Worm (Caenorhabditis elegans) whole organism, L4 larva: Measurements from ENCODE around the gene lin-29.

Experiments used
- ama-1 ChIP-seq: fragments of 150-350 bp; optimal IDR thresholded peaks from 2 replicates; lab custom pipeline; 2014; ENCODE audit warnings: inconsistent platforms, mixed read lengths
- dpl-1 ChIP-seq: fragments of 150-350 bp; optimal IDR thresholded peaks from 2 replicates; lab custom pipeline; 2014; ENCODE audit warnings: missing biosample characterization, missing genetic modification reagents, missing genetic modification characterization
- hlh-30 ChIP-seq: sonication (generic microtip); optimal IDR thresholded peaks from 2 replicates; lab custom pipeline; 2017; ENCODE audit warnings: antibody characterized with exemption, mild to moderate bottlenecking, missing genetic modification characterization, missing compliant biosample characterization; ENCODE audit not compliant: insufficient read depth
- lin-39 ChIP-seq: fragments of 150-350 bp; optimal IDR thresholded peaks from 2 replicates; lab custom pipeline; 2014; ENCODE audit warnings: missing biosample characterization, missing genetic modification reagents, missing genetic modification characterization
- nhr-11 ChIP-seq: fragments of 150-350 bp; optimal IDR thresholded peaks from 2 replicates; lab custom pipeline; 2014; ENCODE audit warnings: missing biosample characterization, missing genetic modification characterization
- nhr-237 ChIP-seq: sonication (generic microtip); optimal IDR thresholded peaks from 2 replicates; lab custom pipeline; 2017; ENCODE audit warnings: missing biosample characterization, missing genetic modification characterization
- nhr-25 ChIP-seq: sonication (generic microtip); optimal IDR thresholded peaks from 2 replicates; lab custom pipeline; 2017; ENCODE audit warnings: missing genetic modification characterization, mild to moderate bottlenecking, missing compliant biosample characterization, antibody characterized with exemption, moderate library complexity, borderline replicate concordance; ENCODE audit not compliant: insufficient read depth
- nhr-77 ChIP-seq: fragments of 150-350 bp; optimal IDR thresholded peaks from 2 replicates; lab custom pipeline; 2014; ENCODE audit warnings: missing biosample characterization, missing genetic modification characterization
- tag-97 ChIP-seq: fragments of 200-800 bp; sonication (Bioruptor generic); IDR thresholded peaks from 2 replicates; pipeline ENCODE4 v1.3.6; 2022; ENCODE audit warnings: missing genetic modification characterization, missing compliant biosample characterization
- ztf-11 ChIP-seq: fragments of 150-350 bp; optimal IDR thresholded peaks from 2 replicates; lab custom pipeline; 2014; ENCODE audit warnings: missing biosample characterization, missing genetic modification characterization

DNA sequence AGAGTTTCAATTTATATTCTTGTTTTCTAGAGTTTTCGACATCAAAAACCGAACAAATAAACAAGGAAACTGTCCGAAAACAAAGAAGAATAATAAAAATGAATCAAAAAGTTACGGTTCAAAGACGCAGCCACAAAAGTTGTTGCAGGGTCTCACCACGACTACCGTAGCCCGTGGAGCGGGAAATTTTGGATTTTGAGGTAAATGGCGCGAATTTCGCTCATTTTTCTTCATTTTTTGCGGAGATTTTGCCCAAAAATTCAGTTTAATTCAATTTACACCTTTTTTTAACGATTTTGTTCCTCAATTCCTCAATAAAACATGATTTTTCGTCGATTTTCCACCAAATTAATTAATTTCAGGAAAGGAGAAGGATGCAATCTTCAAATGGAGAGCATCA, 33.1 kb upstream of the lin-29 start, which contains the start of gene mex-1:
- TF ChIP-seq ztf-11 (tag; lab: Kevin White, UChicago) (no peak), dpl-1 (GFP tag; lab: Kevin White, UChicago) (no peak), nhr-25 (no peak), hlh-30 (tag; lab: Kevin White, UChicago) (no peak), nhr-11 (tag; lab: Kevin White, UChicago) (no peak), nhr-77 (tag; lab: Kevin White, UChicago) (no peak), ama-1 (lab: Kevin White, UChicago) (no peak), nhr-237 (tag; lab: Kevin White, UChicago) (no peak), tag-97 (GFP tag; lab: Robert Waterston, UW) (no peak), lin-39 (tag; lab: Kevin White, UChicago) (no peak)
